Worm (Caenorhabditis elegans): ENCODE data around the gene irld-4.

irld-4 gene

ce11 chrIV:14661370-14661769 is 28.5 kb downstream of the irld-4 start:
- TF ChIP-seq tbx-11 (GFP tag; IDR thresholded peaks at IDR 0.05) (no peak), ceh-36 (tag; optimal IDR thresholded peaks at IDR 0.05) (no peak), ama-1 (optimal IDR thresholded peaks at IDR 0.05) (no peak), B0310.2 (tag; optimal IDR thresholded peaks at IDR 0.05) (no peak), pes-1 (GFP tag; IDR thresholded peaks at IDR 0.05) (no peak), tra-4 (tag; optimal IDR thresholded peaks at IDR 0.05) (no peak), hnd-1 (tag; optimal IDR thresholded peaks at IDR 0.05) (no peak), ets-7 (tag; optimal IDR thresholded peaks at IDR 0.05) (no peak), aly-1 (tag; optimal IDR thresholded peaks at IDR 0.05) (no peak), hmg-4 (GFP tag; optimal IDR thresholded peaks at IDR 0.05) (no peak), flt-1 (GFP tag; IDR thresholded peaks at IDR 0.05) (no peak), scrt-1 (GFP tag; IDR thresholded peaks at IDR 0.05) (no peak), F13C5.2 (tag; optimal IDR thresholded peaks at IDR 0.05) (no peak), sea-1 (GFP tag; conservative IDR thresholded peaks at IDR 0.05) (no peak)

- TF ChIP-seq ceh-36 (tag; optimal IDR thresholded peaks at IDR 0.05) (no peak), B0310.2 (tag; optimal IDR thresholded peaks at IDR 0.05) (no peak), ets-7 (tag; optimal IDR thresholded peaks at IDR 0.05) (no peak), sea-1 (GFP tag; conservative IDR thresholded peaks at IDR 0.05) (no peak), hmg-4 (GFP tag; optimal IDR thresholded peaks at IDR 0.05) (no peak), hmbx-1 (tag; optimal IDR thresholded peaks at IDR 0.05) (no peak), flt-1 (GFP tag; IDR thresholded peaks at IDR 0.05) (no peak), aly-1 (tag; optimal IDR thresholded peaks at IDR 0.05) (no peak), F13C5.2 (tag; optimal IDR thresholded peaks at IDR 0.05) (no peak), ama-1 (optimal IDR thresholded peaks at IDR 0.05) (no peak), hnd-1 (tag; optimal IDR thresholded peaks at IDR 0.05) (no peak)
Observed at ce11 chrIV:14675789-14676188, 42.9 kb downstream of the irld-4 start.

- TF ChIP-seq tbx-37 (GFP tag; conservative IDR thresholded peaks at IDR 0.05) (no peak), sea-1 (GFP tag; conservative IDR thresholded peaks at IDR 0.05) (no peak), F13C5.2 (tag; optimal IDR thresholded peaks at IDR 0.05) (no peak), B0310.2 (tag; optimal IDR thresholded peaks at IDR 0.05) (no peak), tra-4 (tag; optimal IDR thresholded peaks at IDR 0.05) (no peak), hnd-1 (tag; optimal IDR thresholded peaks at IDR 0.05) (no peak), ets-7 (tag; optimal IDR thresholded peaks at IDR 0.05) (no peak), pes-1 (GFP tag; IDR thresholded peaks at IDR 0.05) (no peak), scrt-1 (GFP tag; IDR thresholded peaks at IDR 0.05) (no peak)
Observed at ce11 chrIV:14677095-14677633, 44.3 kb downstream of the irld-4 start, which contains the start of gene Y57G11C.31. Y57G11C.31 (plus strand) TSS chrIV:14677370.

- no peak for TF ChIP-seq scrt-1 (GFP tag; IDR thresholded peaks at IDR 0.05)
- no peak for TF ChIP-seq pes-1 (GFP tag; IDR thresholded peaks at IDR 0.05)
- TF ChIP-seq ceh-13 (GFP tag; optimal IDR thresholded peaks at IDR 0.05) = no peak
- no peak for TF ChIP-seq aly-1 (tag; optimal IDR thresholded peaks at IDR 0.05)
Observed at ce11 chrIV:14679060-14679459, 46.2 kb downstream of the irld-4 start.
